Worm (Caenorhabditis elegans): Measurements from ENCODE around the gene srgp-1.

srgp-1 gene

DNA sequence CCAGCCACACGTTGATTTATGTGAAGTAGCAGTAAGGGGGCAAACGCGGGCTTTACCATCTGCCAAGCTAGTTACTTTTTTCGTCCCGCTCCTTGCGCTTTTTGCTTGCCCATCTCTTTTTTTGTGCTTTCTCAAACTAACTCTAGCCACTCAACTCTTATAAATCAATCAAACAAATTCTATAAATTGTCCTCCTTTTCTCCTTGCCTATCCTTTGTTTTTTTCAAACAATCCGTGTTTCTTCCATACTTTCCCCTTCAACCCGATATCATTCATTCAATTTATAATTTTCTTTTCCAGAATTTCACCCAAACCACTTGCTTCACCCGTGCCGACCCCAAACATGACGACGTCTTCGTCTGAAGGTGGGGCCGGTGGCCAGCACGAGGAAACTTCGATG is at the start of gene srgp-1:
Gene srgp-1, plus strand, starts transcription at position 301 of the 400 bp plus-strand sequence.
- TF ChIP-seq him-1 (tag; optimal IDR thresholded peaks at IDR 0.05) (no peak), W03F9.2 (tag; optimal IDR thresholded peaks at IDR 0.05) (no peak), dao-5 (tag; optimal IDR thresholded peaks at IDR 0.05) (no peak)

DNA sequence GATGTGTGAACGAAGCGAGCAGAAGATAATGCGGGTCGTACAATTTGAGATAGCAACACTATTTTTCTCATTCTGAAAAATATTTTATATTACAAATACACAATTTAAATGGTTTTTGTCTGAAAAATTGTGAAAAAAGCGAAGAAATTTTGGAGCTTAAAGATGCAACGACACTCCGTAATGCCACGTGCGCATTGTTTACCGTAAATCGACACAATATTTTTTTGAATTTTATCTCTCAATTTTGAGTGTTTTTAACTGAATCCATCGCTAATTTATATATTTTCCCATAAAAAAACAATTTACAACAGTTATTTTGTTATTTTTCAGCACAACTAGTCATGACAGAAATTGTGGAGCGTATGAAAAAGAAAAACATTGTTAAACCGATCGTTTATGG is 49.3 kb upstream of the srgp-1 start, which contains the start of the genes M04B2.4 and gfl-1:
Gene M04B2.4, minus strand, starts transcription at position 72 of the 400 bp plus-strand sequence.
Gene gfl-1, plus strand, starts transcription at position 331 of the 400 bp plus-strand sequence.
- TF ChIP-seq dao-5 (tag; optimal IDR thresholded peaks at IDR 0.05) (no peak), W03F9.2 (tag; optimal IDR thresholded peaks at IDR 0.05) (no peak), him-1 (tag; optimal IDR thresholded peaks at IDR 0.05) (no peak)

DNA sequence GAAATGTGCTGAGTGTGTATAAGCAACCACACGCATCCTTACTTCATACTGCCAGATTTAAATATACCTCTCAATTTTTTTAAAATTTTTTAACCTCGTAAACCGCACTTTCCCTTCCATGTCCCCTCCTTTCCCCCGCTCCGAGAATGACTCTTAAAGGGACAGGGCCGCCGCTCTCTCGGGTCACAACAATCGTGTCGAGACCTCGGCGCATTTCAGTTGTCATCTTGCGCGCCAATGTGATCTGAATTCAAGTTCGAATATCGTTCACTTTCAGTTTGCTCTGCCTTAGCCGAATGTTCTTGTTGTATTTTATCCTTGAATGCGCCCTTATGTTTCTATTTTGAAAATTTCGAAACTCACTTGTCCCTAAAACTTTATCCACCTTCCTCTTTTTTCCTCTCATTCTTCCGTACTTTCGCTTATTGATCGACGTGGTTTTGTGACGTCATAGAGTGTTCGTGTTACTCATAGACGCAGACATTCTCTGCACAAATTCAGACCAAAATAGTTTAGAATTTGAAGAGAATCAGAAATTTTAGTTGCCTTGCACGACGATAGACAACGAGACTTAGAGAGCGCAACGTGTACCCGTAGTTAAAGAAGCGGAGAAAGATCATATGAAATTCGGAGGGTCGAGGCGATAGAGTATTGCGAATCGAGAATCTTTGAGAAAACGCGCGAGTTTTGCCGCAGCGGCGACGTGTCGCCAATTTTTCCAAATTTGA is 47.9 kb upstream of the srgp-1 start:
- TF ChIP-seq W03F9.2 (tag; optimal IDR thresholded peaks at IDR 0.05) (peak; percentile 22), him-1 (tag; optimal IDR thresholded peaks at IDR 0.05) (no peak)

DNA sequence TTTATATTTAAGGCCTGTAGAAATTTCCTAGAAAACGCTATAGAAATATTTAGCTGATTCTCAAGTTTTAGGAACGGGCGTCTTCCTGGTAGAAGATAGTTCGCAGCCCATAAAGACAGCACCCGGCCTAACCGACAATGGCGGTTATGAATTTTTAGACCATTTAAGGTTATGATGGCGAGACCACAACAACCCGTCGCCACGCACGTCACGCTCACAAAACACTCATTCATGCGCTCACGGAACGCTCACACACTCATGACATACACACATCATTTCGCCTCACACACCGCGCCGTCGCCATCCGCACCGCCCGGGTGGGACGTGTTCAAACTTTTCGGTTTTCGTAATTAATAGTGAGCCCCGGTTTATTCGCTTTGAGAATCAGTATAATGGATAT is 46.6 kb upstream of the srgp-1 start:
- TF ChIP-seq W03F9.2 (tag; optimal IDR thresholded peaks at IDR 0.05), result no peak
- TF ChIP-seq dao-5 (tag; optimal IDR thresholded peaks at IDR 0.05), result no peak
- no peak for TF ChIP-seq him-1 (tag; optimal IDR thresholded peaks at IDR 0.05)

DNA sequence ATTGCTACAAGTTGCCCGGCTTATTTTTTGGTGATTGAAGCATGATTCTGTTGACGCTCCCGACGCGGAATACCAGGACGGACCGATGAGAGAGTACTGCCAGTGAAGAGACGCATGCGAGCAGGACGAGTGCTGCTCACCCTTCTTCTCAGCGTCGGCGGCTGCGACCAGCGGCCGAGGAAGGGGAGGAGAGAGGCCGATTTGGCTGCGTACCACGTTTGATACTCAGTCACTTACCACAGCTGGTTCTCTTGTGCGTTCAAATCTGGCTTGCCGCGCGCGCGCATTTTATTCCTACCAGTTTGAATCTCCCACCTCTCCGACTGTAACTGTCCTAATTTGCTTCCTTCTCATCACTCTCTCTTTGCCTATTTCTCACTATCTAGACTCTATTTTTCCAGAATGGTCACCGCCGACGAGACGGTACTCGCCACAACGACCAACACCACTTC is 46.0 kb upstream of the srgp-1 start, which contains the start of gene mep-1:
Gene mep-1, plus strand, starts transcription at position 402 of the 452 bp plus-strand sequence.
- TF ChIP-seq dao-5 (tag; optimal IDR thresholded peaks at IDR 0.05), result no peak
- peak; percentile 24 for TF ChIP-seq W03F9.2 (tag; optimal IDR thresholded peaks at IDR 0.05)
- TF ChIP-seq him-1 (tag; optimal IDR thresholded peaks at IDR 0.05), result peak; percentile 50

DNA sequence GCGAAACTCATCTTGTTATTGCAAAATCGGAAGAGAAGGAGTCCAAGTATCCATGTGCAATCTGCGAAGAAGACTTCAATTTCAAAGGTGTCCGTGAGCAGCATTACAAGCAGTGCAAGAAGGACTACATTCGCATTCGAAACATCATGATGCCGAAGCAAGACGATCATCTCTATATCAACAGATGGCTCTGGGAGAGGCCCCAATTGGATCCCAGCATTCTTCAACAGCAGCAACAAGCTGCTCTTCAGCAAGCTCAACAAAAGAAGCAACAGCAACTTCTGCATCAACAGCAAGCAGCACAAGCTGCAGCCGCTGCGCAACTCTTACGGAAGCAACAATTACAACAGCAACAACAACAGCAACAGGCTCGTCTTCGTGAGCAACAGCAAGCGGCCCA is 44.1 kb upstream of the srgp-1 start:
- TF ChIP-seq him-1 (tag; optimal IDR thresholded peaks at IDR 0.05) (no peak), dao-5 (tag; optimal IDR thresholded peaks at IDR 0.05) (no peak), W03F9.2 (tag; optimal IDR thresholded peaks at IDR 0.05) (no peak)

DNA sequence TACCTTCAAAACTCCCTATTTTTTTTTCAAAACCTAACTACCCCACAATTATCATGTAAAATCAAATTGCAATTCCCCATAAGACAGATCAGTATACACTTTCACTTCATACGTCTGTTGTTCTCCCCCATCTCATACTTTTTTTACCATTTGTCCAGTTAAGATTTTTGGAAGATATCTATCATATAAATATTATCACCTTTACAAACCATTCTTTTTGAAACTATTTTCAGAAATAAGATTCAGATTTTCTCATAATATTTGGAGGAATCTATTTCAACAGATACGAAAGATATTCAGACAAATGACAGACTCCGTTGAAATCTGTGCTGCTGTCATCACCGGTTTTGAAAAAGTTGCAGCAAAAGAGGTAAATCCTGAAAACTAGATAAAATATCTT is 42.5 kb upstream of the srgp-1 start, which contains the start of gene M04B2.2:
Gene M04B2.2, plus strand, starts transcription at position 301 of the 400 bp plus-strand sequence.
- TF ChIP-seq dao-5 (tag; optimal IDR thresholded peaks at IDR 0.05) (peak; percentile 2), W03F9.2 (tag; optimal IDR thresholded peaks at IDR 0.05) (no peak)

DNA sequence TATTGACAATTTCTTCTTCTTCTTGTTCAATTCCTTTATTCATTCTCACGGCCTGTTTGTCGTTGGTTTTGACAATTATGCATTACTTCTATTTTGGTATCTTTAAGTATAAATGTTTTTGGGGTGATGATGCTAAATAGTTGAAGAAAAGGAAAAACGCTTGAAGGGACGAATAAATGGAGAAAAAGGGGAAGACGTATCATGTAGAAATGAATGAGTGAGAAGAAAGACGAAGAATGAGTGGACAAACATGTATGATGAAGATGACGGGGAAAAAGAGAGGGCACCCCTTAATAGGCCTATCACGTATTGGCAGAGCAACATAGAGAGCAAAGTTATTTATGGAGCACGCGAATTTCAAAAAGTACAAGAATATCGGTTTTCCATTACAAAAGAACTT is 21.6 kb upstream of the srgp-1 start, which contains the start of gene M04B2.7:
Gene M04B2.7, minus strand, starts transcription at position 101 of the 400 bp plus-strand sequence.
- TF ChIP-seq him-1 (tag; optimal IDR thresholded peaks at IDR 0.05) (no peak), W03F9.2 (tag; optimal IDR thresholded peaks at IDR 0.05) (no peak), dao-5 (tag; optimal IDR thresholded peaks at IDR 0.05) (no peak)

DNA sequence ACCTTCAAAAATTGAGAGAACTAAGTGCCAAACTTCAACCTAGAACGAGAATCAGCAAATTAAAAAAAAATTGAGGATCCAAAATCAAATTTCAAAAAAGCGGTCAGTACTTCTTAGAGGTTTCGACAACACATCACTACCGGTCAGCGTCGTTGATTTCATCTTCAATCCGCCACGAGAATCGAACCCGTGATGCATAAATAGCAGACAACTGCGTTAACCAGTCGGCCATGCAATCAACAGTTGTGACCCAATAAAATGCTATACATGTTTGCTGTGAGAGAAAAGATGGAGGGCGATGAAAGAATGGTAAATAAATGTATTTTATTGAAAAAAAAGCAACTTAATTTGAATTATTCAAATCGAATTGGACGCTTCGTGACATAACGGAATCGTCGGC is 20.6 kb upstream of the srgp-1 start:
- TF ChIP-seq W03F9.2 (tag; optimal IDR thresholded peaks at IDR 0.05) (peak; percentile 69), him-1 (tag; optimal IDR thresholded peaks at IDR 0.05) (peak; percentile 65), dao-5 (tag; optimal IDR thresholded peaks at IDR 0.05) (peak; percentile 63)

DNA sequence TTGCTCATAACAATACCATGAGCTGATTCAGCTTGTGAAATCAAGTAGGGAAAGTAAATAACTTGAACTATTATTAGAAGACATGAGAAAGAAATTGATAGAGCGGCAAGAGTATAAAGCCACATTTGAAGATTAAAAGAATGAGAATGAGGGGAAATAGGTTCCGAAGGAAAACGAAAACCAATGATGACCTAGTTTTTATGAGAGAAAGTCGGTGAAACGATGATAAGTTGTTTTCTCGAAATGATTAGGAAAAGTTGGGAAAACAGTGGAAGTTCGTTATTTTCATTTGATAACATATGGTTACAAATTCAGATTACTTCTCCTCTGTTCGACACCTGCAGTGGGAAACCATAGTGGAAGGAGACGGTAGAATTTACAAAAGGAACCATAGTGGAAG is 18.5 kb upstream of the srgp-1 start, which contains the start of gene col-128:
Gene col-128, minus strand, starts transcription at position 148 of the 400 bp plus-strand sequence.
- TF ChIP-seq dao-5 (tag; optimal IDR thresholded peaks at IDR 0.05) (no peak), W03F9.2 (tag; optimal IDR thresholded peaks at IDR 0.05) (no peak), him-1 (tag; optimal IDR thresholded peaks at IDR 0.05) (no peak)

DNA sequence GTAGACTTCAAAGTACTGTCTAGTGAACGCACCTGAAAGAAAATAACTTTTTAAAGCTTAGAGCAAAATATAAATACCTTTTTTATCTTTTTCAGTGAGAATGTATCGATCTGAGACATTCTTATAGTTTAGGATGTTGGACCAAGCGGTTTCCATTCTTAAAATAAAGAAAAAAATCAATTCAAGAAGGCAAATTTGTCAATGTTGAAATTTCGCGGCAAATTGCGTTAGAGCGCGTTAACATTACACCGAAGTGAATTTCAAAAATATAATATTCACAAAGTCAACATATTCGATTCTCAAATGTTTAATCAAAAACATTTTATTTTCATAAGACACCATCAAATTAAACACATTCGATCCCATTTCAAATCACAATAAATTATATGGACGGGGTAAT is 8.6 kb upstream of the srgp-1 start, which contains the start of gene F12F6.7:
Gene F12F6.7, minus strand, starts transcription at position 157 of the 400 bp plus-strand sequence.
- TF ChIP-seq W03F9.2 (tag; optimal IDR thresholded peaks at IDR 0.05) (no peak), him-1 (tag; optimal IDR thresholded peaks at IDR 0.05) (no peak), dao-5 (tag; optimal IDR thresholded peaks at IDR 0.05) (no peak)

DNA sequence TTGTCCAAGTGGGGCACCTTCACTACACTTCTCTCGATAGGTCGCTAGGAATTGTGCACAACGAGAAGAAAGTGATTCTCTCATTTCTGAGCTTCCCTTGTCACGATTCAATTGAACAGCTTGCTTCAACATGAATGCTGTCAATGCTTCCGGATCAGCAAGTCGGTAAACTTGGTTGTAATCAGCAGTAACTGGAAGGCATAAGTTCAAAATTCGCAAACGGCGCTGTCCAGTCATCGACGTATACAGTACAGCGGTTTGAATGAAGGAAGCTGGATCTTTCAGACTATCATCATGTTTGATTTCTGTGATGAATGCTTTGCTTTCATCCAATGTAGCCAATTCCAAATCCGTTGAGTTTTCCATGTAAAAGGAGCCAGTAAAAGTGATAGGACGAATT is 7.2 kb upstream of the srgp-1 start:
- TF ChIP-seq dao-5 (tag; optimal IDR thresholded peaks at IDR 0.05) (no peak), W03F9.2 (tag; optimal IDR thresholded peaks at IDR 0.05) (no peak), him-1 (tag; optimal IDR thresholded peaks at IDR 0.05) (no peak)

DNA sequence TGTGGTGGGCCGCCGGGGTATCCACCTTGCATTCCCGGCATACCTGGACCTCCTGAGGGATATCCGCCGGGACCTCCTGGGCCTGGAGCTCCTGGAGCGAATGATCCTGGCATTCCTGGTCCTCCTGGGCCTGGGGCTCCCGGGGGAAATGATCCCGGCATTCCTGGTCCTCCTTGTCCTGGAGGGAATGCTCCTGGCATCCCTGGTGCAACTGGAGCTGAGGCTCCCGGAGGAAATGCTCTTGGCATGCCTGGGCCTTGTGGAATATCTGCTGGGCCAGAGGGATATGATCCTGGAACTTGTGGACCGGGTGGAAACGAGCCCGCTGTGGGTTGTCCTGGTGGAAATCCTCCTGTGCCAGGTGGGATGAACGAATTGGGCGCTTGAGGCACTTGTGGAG is 5.3 kb upstream of the srgp-1 start:
- TF ChIP-seq him-1 (tag; optimal IDR thresholded peaks at IDR 0.05), result no peak
- no peak for TF ChIP-seq dao-5 (tag; optimal IDR thresholded peaks at IDR 0.05)
- no peak for TF ChIP-seq W03F9.2 (tag; optimal IDR thresholded peaks at IDR 0.05)

DNA sequence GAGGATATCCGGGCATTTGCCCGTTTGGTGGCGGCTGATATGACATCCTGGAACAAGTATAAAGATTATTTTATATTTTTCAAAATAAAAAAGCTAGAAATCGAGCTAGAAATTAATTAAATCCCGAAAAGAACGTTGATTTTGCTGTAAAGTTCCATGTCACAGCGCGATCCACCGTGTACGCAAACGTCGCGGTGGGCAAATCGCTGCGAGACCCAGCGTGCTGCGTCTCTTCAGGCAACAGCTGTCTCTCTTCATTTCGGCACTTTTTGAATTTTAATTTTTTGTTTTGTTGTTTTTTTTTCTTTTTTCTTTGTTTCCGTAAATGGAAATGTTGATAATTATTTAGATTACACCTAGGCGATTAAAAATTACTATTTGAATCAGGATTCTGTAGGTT is 4.2 kb upstream of the srgp-1 start, which contains the start of gene sec-24.1:
Gene sec-24.1, minus strand, starts transcription at position 49 of the 400 bp plus-strand sequence.
- TF ChIP-seq dao-5 (tag; optimal IDR thresholded peaks at IDR 0.05) (no peak), him-1 (tag; optimal IDR thresholded peaks at IDR 0.05) (peak; percentile 65), W03F9.2 (tag; optimal IDR thresholded peaks at IDR 0.05) (peak; percentile 83)

Data from whole organism, L4/young adult.